Fruit fly (Drosophila melanogaster): Measurements from ENCODE around the gene Aatf.

DNA sequence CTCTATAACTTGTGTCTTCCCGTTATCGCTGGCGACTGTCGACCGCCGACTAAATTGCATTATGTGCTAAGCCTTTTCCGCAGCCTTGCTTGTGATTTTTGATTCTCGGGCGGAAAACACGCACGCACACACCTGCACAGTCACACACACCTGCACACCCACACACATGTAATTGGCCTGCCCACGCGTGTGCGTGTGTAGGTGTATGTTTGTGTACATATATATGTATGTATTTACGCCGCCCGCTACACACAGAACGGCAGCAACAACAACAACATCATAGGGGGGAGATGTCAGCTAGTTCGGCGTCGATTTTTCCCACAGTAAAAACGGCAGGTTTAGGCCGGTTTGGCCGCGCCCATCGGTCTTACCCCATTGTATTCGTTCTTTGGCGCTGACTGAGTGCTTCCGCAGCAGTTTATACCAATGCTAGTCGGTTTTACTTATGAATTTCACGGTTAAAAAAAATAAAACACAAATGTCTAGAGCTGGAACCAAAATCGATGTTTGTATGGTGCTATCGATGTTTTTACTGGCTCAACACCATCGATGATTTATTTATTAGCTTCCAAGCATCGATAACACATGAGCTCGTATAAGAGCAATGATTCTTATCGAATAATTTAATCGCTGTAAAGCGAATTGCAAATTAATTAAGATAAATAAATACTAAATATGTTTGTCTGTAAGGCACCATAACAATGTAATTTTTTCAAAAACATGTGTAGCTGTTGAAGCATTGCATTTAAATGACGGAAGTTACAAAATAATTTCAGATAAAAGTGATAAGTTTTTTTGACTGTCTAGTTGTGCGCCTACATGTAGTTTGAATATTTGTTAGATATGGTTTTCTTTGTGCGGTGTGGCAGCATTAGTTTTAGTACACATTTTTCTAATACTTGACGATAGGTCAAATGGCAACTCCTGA is 5.7 kb downstream of the Aatf start, which contains the start of gene homer:
- no peak for TF ChIP-seq kay (GFP tag; ENCODE audit: borderline replicate concordance)
- TF ChIP-seq tj (GFP tag; optimal IDR thresholded peaks at IDR 0.05): peak; percentile 20
